Worm (Caenorhabditis elegans): ENCODE measurements around the gene col-141.
A peak's percentile ranks its signal among the peaks of the same experiment; 100 is the strongest.

The col-141 gene

ce11 chrV:6817184-6817583 is 12.3 kb upstream of the col-141 start, which contains the start of gene dmsr-14:
Gene dmsr-14, minus strand, starts transcription at chrV:6817284.
- no peak for TF ChIP-seq nfya-1 (tag; optimal IDR thresholded peaks at IDR 0.05)
- no peak for TF ChIP-seq nhr-232 (tag; optimal IDR thresholded peaks at IDR 0.05)
- no peak for TF ChIP-seq ceh-48 (tag; optimal IDR thresholded peaks at IDR 0.05)
- no peak for TF ChIP-seq tbx-7 (tag; optimal IDR thresholded peaks at IDR 0.05)
- no peak for TF ChIP-seq dve-1 (tag; optimal IDR thresholded peaks at IDR 0.05)
- no peak for TF ChIP-seq lim-6 (tag; optimal IDR thresholded peaks at IDR 0.05)
- no peak for TF ChIP-seq gmeb-2 (tag; optimal IDR thresholded peaks at IDR 0.05)
- TF ChIP-seq fax-1 (tag; optimal IDR thresholded peaks at IDR 0.05) = no peak
- TF ChIP-seq elt-2 (tag; optimal IDR thresholded peaks at IDR 0.05) = no peak
- no peak for TF ChIP-seq pha-2 (tag; optimal IDR thresholded peaks at IDR 0.05)
- TF ChIP-seq pat-9 (tag; optimal IDR thresholded peaks at IDR 0.05) = no peak
- no peak for TF ChIP-seq Y22D7AL.16 (tag; optimal IDR thresholded peaks at IDR 0.05)
- TF ChIP-seq pag-3 (tag; optimal IDR thresholded peaks at IDR 0.05; ENCODE audit: borderline replicate concordance) = no peak
- TF ChIP-seq ceh-2 (tag; optimal IDR thresholded peaks at IDR 0.05) = no peak
- no peak for TF ChIP-seq ceh-30 (tag; optimal IDR thresholded peaks at IDR 0.05)
- TF ChIP-seq ztf-16 (tag; optimal IDR thresholded peaks at IDR 0.05) = no peak
- TF ChIP-seq unc-86 (tag; optimal IDR thresholded peaks at IDR 0.05) = no peak
- TF ChIP-seq ahr-1 (tag; optimal IDR thresholded peaks at IDR 0.05) = no peak
- TF ChIP-seq hlh-15 (tag; optimal IDR thresholded peaks at IDR 0.05) = no peak

ce11 chrV:6819812-6820211 is 9.7 kb upstream of the col-141 start, which contains the start of gene dmsr-13:
Gene dmsr-13, minus strand, starts transcription at chrV:6819912.
- no peak for TF ChIP-seq fkh-6 (tag; optimal IDR thresholded peaks at IDR 0.05)
- no peak for TF ChIP-seq unc-42 (tag; optimal IDR thresholded peaks at IDR 0.05)
- no peak for TF ChIP-seq ceh-19 (GFP tag; optimal IDR thresholded peaks at IDR 0.05)
- TF ChIP-seq ceh-31 (tag; optimal IDR thresholded peaks at IDR 0.05) = no peak
- no peak for TF ChIP-seq madf-2 (tag; optimal IDR thresholded peaks at IDR 0.05)
- TF ChIP-seq nhr-232 (tag; optimal IDR thresholded peaks at IDR 0.05) = no peak
- no peak for TF ChIP-seq ceh-22 (tag; optimal IDR thresholded peaks at IDR 0.05)

- TF ChIP-seq ceh-19 (GFP tag; optimal IDR thresholded peaks at IDR 0.05) (no peak), ceh-24 (tag; optimal IDR thresholded peaks at IDR 0.05) (no peak), ceh-34 (tag; optimal IDR thresholded peaks at IDR 0.05) (no peak), K09A11.1 (tag; optimal IDR thresholded peaks at IDR 0.05; ENCODE audit: insufficient read depth) (no peak), pha-4 (tag; optimal IDR thresholded peaks at IDR 0.05) (no peak), lim-6 (tag; optimal IDR thresholded peaks at IDR 0.05) (no peak), npax-4 (tag; optimal IDR thresholded peaks at IDR 0.05) (no peak), ceh-2 (tag; optimal IDR thresholded peaks at IDR 0.05) (no peak), eyg-1 (tag; optimal IDR thresholded peaks at IDR 0.05) (no peak), ceh-30 (tag; optimal IDR thresholded peaks at IDR 0.05) (no peak)
Measured at ce11 chrV:6821509-6821908, 8.0 kb upstream of the col-141 start, which contains the start of gene T15B7.8. Gene T15B7.8, plus strand, starts transcription at chrV:6821809.

- TF ChIP-seq F13H6.1 (tag; optimal IDR thresholded peaks at IDR 0.05) = no peak
- peak; percentile 85 for TF ChIP-seq elt-2 (tag; optimal IDR thresholded peaks at IDR 0.05)
- no peak for TF ChIP-seq gmeb-2 (tag; optimal IDR thresholded peaks at IDR 0.05)
Measured at ce11 chrV:6823432-6823831, 6.1 kb upstream of the col-141 start.

ce11 chrV:6828786-6829185 is 718 bp upstream of the col-141 start, which contains the start of gene dmsr-15:
Gene dmsr-15, minus strand, starts transcription at chrV:6828886.
- TF ChIP-seq ahr-1 (tag; optimal IDR thresholded peaks at IDR 0.05) (no peak), ceh-2 (tag; optimal IDR thresholded peaks at IDR 0.05) (no peak), pha-2 (tag; optimal IDR thresholded peaks at IDR 0.05) (no peak), che-1 (tag; optimal IDR thresholded peaks at IDR 0.05) (no peak), madf-2 (tag; optimal IDR thresholded peaks at IDR 0.05) (no peak), fax-1 (tag; optimal IDR thresholded peaks at IDR 0.05) (no peak), tbx-2 (tag; optimal IDR thresholded peaks at IDR 0.05) (no peak), unc-3 (GFP tag; conservative IDR thresholded peaks at IDR 0.05) (no peak), unc-3 (tag; optimal IDR thresholded peaks at IDR 0.05) (no peak), sox-4 (tag; optimal IDR thresholded peaks at IDR 0.05) (no peak), odd-2 (tag; optimal IDR thresholded peaks at IDR 0.05) (no peak), eyg-1 (tag; optimal IDR thresholded peaks at IDR 0.05) (no peak), rnt-1 (tag; optimal IDR thresholded peaks at IDR 0.05) (no peak), syd-9 (tag; optimal IDR thresholded peaks at IDR 0.05) (no peak), ceh-6 (GFP tag; optimal IDR thresholded peaks at IDR 0.05) (no peak), hlh-13 (GFP tag; optimal IDR thresholded peaks at IDR 0.05) (no peak), ceh-14 (tag; optimal IDR thresholded peaks at IDR 0.05) (no peak), nfya-1 (tag; optimal IDR thresholded peaks at IDR 0.05) (no peak)
